Worm (Caenorhabditis elegans) whole organism, L3 larva: ENCODE data around the gene Y56A3A.30.

Source experiments
- ZK546.5 ChIP-seq: sonication (generic microtip); optimal IDR thresholded peaks from 2 replicates; lab custom pipeline; 2017; ENCODE audit warnings: missing biosample characterization, missing genetic modification characterization
- ama-1 ChIP-seq: fragments of 150-350 bp; optimal IDR thresholded peaks from 2 replicates; lab custom pipeline; 2018
- egl-27 ChIP-seq: sonication (generic microtip); optimal IDR thresholded peaks from 4 replicates; lab custom pipeline; 2017; ENCODE audit warnings: missing biosample characterization, missing genetic modification reagents, missing genetic modification characterization
- elt-2 ChIP-seq: sonication (generic microtip); optimal IDR thresholded peaks from 2 replicates; lab custom pipeline; 2016; ENCODE audit warnings: missing genetic modification reagents, mild to moderate bottlenecking, missing genetic modification characterization, missing compliant biosample characterization
- jun-1 ChIP-seq: fragments of 150-350 bp; optimal IDR thresholded peaks from 2 replicates; lab custom pipeline; 2014; ENCODE audit warnings: missing biosample characterization, missing genetic modification reagents, missing genetic modification characterization
- nhr-77 ChIP-seq: fragments of 150-350 bp; optimal IDR thresholded peaks from 2 replicates; lab custom pipeline; 2014; ENCODE audit warnings: missing biosample characterization, missing genetic modification characterization
- sea-2 ChIP-seq: fragments of 150-350 bp; sonication (generic microtip); optimal IDR thresholded peaks from 4 replicates; lab custom pipeline; 2014; ENCODE audit warnings: missing biosample characterization, missing genetic modification reagents, missing genetic modification characterization
- unc-62 ChIP-seq: fragments of 150-350 bp; sonication (generic microtip); optimal IDR thresholded peaks from 4 replicates; lab custom pipeline; 2014; ENCODE audit warnings: missing biosample characterization, missing genetic modification reagents, missing genetic modification characterization
- zag-1 ChIP-seq: fragments of 150-350 bp; optimal IDR thresholded peaks from 2 replicates; lab custom pipeline; 2014; ENCODE audit warnings: missing biosample characterization, missing genetic modification characterization

- TF ChIP-seq egl-27 (tag; lab: Kevin White, UChicago) (no peak), sea-2 (GFP tag; lab: Kevin White, UChicago) (no peak), zag-1 (tag; lab: Kevin White, UChicago) (no peak), elt-2 (tag; lab: Kevin White, UChicago) (no peak), jun-1 (tag; lab: Kevin White, UChicago) (no peak), ama-1 (lab: Kevin White, UChicago) (no peak), ZK546.5 (tag; lab: Kevin White, UChicago) (no peak), nhr-77 (tag; lab: Kevin White, UChicago) (no peak), unc-62 (GFP tag; lab: Kevin White, UChicago) (no peak)
These were observed 30.4 kb downstream of the Y56A3A.30 start for ce11 chrIII:11948437-11948836.
